Worm (Caenorhabditis elegans) whole organism, midembryonic: ENCODE results near the gene rpac-19.

ENCODE experiments used
- T22C8.4 ChIP-seq: fragments of 200-800 bp; sonication (Bioruptor generic); IDR thresholded peaks from 2 replicates; pipeline ENCODE4 v1.3.6; 2022; ENCODE audit warnings: missing genetic modification characterization, missing compliant biosample characterization
- cog-1 ChIP-seq: sonication (generic microtip); optimal IDR thresholded peaks from 2 replicates; lab custom pipeline; 2016; ENCODE audit warnings: missing genetic modification characterization, missing compliant biosample characterization
- flt-1 ChIP-seq: fragments of 200-800 bp; sonication (Bioruptor generic); IDR thresholded peaks from 2 replicates; pipeline ENCODE4 v1.3.6; 2022; ENCODE audit warnings: missing genetic modification characterization, missing compliant biosample characterization
- klf-2 ChIP-seq: fragments of 200-800 bp; sonication (Bioruptor generic); conservative IDR thresholded peaks from 2 replicates; pipeline ENCODE4 v1.3.6; 2022; ENCODE audit warnings: missing genetic modification reagents, missing genetic modification characterization, missing compliant biosample characterization
- med-1 ChIP-seq: sonication (generic microtip); optimal IDR thresholded peaks from 2 replicates; lab custom pipeline; 2017; ENCODE audit warnings: missing genetic modification characterization, mild to moderate bottlenecking, missing compliant biosample characterization, antibody characterized with exemption, missing genetic modification reagents; ENCODE audit not compliant: insufficient read depth
- ref-1 ChIP-seq: fragments of 200-800 bp; sonication (Bioruptor generic); conservative IDR thresholded peaks from 2 replicates; pipeline ENCODE4 v1.3.6; 2022; ENCODE audit warnings: missing genetic modification reagents, missing genetic modification characterization, missing compliant biosample characterization
- tab-1 ChIP-seq: fragments of 200-800 bp; sonication (Bioruptor generic); IDR thresholded peaks from 2 replicates; pipeline ENCODE4 v1.3.6; 2022; ENCODE audit warnings: missing genetic modification characterization, missing compliant biosample characterization
- ztf-23 ChIP-seq: fragments of 200-800 bp; sonication (Bioruptor generic); IDR thresholded peaks from 2 replicates; pipeline ENCODE4 v1.3.6; 2022; ENCODE audit warnings: missing genetic modification reagents, missing genetic modification characterization, missing compliant biosample characterization
- ztf-29 ChIP-seq: fragments of 200-800 bp; sonication (Bioruptor generic); IDR thresholded peaks from 2 replicates; pipeline ENCODE4 v1.3.6; 2022; ENCODE audit warnings: missing genetic modification reagents, missing genetic modification characterization, missing compliant biosample characterization

Gene rpac-19

ce11 chrIII:9663943-9664342 lies 34.3 kb upstream of the rpac-19 start:
- no peak for TF ChIP-seq flt-1 (GFP tag; lab: Robert Waterston, UW)
- no peak for TF ChIP-seq ztf-23 (GFP tag; lab: Robert Waterston, UW)
- TF ChIP-seq ztf-29: no peak
- no peak for TF ChIP-seq T22C8.4 (GFP tag; lab: Robert Waterston, UW)

DNA sequence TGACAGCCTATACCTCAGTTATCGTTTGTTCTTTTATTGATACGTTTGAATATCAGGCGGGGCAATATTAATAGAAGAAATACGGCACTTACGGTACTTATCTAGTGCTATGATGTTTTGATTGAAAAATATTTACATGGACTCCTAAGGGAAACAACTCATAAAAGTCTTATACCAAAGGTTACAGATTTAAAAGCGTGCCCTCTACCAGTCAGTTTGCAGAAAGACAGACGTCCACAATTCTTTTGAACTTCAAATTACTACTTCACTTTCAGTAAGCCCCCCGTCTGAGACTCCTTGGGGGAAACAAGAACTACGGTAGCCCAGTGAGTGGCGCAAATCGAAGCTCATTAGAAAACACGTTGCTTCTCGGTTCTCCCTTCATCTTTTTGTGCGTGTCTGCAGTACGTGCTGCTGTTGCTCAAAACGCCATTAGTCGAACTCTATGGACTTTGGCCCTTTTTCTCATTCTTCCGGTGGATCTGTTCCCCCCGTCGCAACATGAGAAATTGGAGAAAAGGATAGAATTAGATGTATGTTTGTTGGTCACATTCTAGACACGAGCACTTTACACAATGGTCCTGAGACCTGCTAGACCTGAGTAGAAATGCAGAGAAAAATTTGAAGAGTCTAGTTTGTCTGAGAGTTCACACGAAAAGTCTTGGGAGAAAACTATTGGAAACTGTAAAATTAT lies 32.7 kb upstream of the rpac-19 start:
- TF ChIP-seq T22C8.4 (GFP tag; lab: Robert Waterston, UW) (no peak), klf-2 (no peak), ref-1 (GFP tag; lab: Robert Waterston, UW) (no peak)

- TF ChIP-seq klf-2 (no peak), cog-1 (tag; lab: Kevin White, UChicago) (no peak), T22C8.4 (GFP tag; lab: Robert Waterston, UW) (no peak), ztf-23 (GFP tag; lab: Robert Waterston, UW) (no peak), ztf-29 (no peak), tab-1 (GFP tag; lab: Robert Waterston, UW) (no peak), flt-1 (GFP tag; lab: Robert Waterston, UW) (no peak), med-1 (GFP tag; lab: Kevin White, UChicago) (no peak), ref-1 (GFP tag; lab: Robert Waterston, UW) (no peak)
Observed at ce11 chrIII:9661119-9661518, 31.4 kb upstream of the rpac-19 start.

- no peak for TF ChIP-seq T22C8.4 (GFP tag; lab: Robert Waterston, UW)
- TF ChIP-seq med-1 (GFP tag; lab: Kevin White, UChicago): no peak
- TF ChIP-seq flt-1 (GFP tag; lab: Robert Waterston, UW): no peak
- no peak for TF ChIP-seq ztf-23 (GFP tag; lab: Robert Waterston, UW)
- TF ChIP-seq cog-1 (tag; lab: Kevin White, UChicago): no peak
- no peak for TF ChIP-seq ref-1 (GFP tag; lab: Robert Waterston, UW)
Observed at ce11 chrIII:9658569-9658968, 28.9 kb upstream of the rpac-19 start.

ce11 chrIII:9655802-9656201 lies 26.1 kb upstream of the rpac-19 start, which contains the start of gene C15H7.4:
C15H7.4 (minus strand) TSS chrIII:9655902.
- TF ChIP-seq flt-1 (GFP tag; lab: Robert Waterston, UW) (no peak), tab-1 (GFP tag; lab: Robert Waterston, UW) (no peak)

DNA sequence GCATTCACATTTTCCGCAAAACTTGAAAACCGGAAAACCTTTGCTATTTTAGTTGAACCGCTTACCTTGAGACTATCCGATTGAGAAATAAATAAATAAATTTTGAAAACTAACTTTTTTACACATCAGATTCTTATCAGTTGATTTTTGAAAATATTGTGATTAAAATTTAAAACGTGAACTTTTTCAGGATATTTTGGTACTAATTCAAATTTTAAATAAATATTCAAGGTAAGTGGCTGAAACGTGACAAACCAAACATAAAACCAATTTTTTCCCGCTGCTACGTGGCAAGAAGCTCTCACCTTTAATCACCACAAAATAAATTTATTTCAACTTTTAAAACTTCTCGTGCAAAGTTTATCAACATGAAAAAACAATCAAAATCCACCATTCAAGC lies 22.2 kb upstream of the rpac-19 start, which contains the start of gene C15H7.3:
TSS of gene C15H7.3 (minus strand) at position 101 of the 400 bp plus-strand sequence.
- TF ChIP-seq T22C8.4 (GFP tag; lab: Robert Waterston, UW): no peak
- no peak for TF ChIP-seq tab-1 (GFP tag; lab: Robert Waterston, UW)
- no peak for TF ChIP-seq med-1 (GFP tag; lab: Kevin White, UChicago)
- TF ChIP-seq flt-1 (GFP tag; lab: Robert Waterston, UW): no peak
- TF ChIP-seq ref-1 (GFP tag; lab: Robert Waterston, UW): no peak
- TF ChIP-seq ztf-29: no peak
- TF ChIP-seq klf-2: no peak

DNA sequence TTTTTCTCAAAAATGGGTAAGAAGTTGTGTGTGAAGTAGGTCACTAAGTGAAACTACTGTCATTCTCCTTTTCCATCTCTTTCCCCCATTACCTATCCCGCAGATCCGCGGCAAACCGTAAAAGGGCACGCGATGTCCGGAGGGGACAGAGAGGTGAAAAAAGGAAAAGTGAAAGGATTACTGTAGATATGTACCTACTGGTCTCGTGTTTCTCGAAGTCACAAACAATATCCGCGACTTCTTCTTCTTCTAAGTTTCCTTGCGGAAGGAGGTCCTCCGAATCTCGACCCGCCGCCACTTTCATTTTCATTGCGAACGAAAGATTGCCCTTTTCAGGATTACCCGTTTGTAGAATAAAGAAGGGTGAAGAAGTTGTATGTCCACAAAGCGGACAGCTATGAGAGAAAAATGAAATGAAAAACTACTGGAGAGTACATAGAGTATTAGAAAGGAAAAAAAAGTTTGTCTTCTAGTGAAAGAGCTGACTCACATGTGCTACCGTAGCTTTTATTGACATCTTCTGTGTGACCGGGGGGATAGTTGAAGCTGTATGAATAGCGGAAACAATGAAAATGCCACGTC lies 16.8 kb upstream of the rpac-19 start:
- TF ChIP-seq ref-1 (GFP tag; lab: Robert Waterston, UW) (no peak), tab-1 (GFP tag; lab: Robert Waterston, UW) (no peak), med-1 (GFP tag; lab: Kevin White, UChicago) (no peak), T22C8.4 (GFP tag; lab: Robert Waterston, UW) (no peak), klf-2 (no peak), flt-1 (GFP tag; lab: Robert Waterston, UW) (no peak), cog-1 (tag; lab: Kevin White, UChicago) (no peak), ztf-23 (GFP tag; lab: Robert Waterston, UW) (no peak), ztf-29 (no peak)

- no peak for TF ChIP-seq cog-1 (tag; lab: Kevin White, UChicago)
- TF ChIP-seq klf-2: no peak
- TF ChIP-seq ztf-23 (GFP tag; lab: Robert Waterston, UW): no peak
- no peak for TF ChIP-seq T22C8.4 (GFP tag; lab: Robert Waterston, UW)
- TF ChIP-seq med-1 (GFP tag; lab: Kevin White, UChicago): no peak
- TF ChIP-seq tab-1 (GFP tag; lab: Robert Waterston, UW): no peak
- TF ChIP-seq ztf-29: no peak
Observed at ce11 chrIII:9645099-9645498, 15.4 kb upstream of the rpac-19 start.

- TF ChIP-seq ztf-29: no peak
- TF ChIP-seq cog-1 (tag; lab: Kevin White, UChicago): no peak
- no peak for TF ChIP-seq ref-1 (GFP tag; lab: Robert Waterston, UW)
- no peak for TF ChIP-seq tab-1 (GFP tag; lab: Robert Waterston, UW)
- no peak for TF ChIP-seq flt-1 (GFP tag; lab: Robert Waterston, UW)
- TF ChIP-seq klf-2: no peak
- TF ChIP-seq ztf-23 (GFP tag; lab: Robert Waterston, UW): no peak
- TF ChIP-seq med-1 (GFP tag; lab: Kevin White, UChicago): no peak
- TF ChIP-seq T22C8.4 (GFP tag; lab: Robert Waterston, UW): no peak
Observed at ce11 chrIII:9642110-9642509, 12.4 kb upstream of the rpac-19 start.
